Worm (Caenorhabditis elegans): ENCODE data around the gene C09H10.4.

The C09H10.4 gene

ce11 chrII:11099841-11100240 lies at the start of gene C09H10.4:
Gene C09H10.4 (plus strand): TSS chrII:11100141.
- TF ChIP-seq F10E7.11 (tag; optimal IDR thresholded peaks at IDR 0.05) = no peak
- TF ChIP-seq ztf-25 (GFP tag; IDR thresholded peaks at IDR 0.05) = no peak
- TF ChIP-seq mes-4 (tag; optimal IDR thresholded peaks at IDR 0.05) = no peak
- no peak for TF ChIP-seq rcor-1 (GFP tag; IDR thresholded peaks at IDR 0.05)
- no peak for TF ChIP-seq D2030.7 (GFP tag; IDR thresholded peaks at IDR 0.05)
- TF ChIP-seq Y79H2A.3 (GFP tag; conservative IDR thresholded peaks at IDR 0.05) = peak; percentile 54; the same call in 1 of the 2 replicates
- TF ChIP-seq xnd-1 (tag; optimal IDR thresholded peaks at IDR 0.05) = no peak

- no peak for TF ChIP-seq ets-4 (GFP tag; optimal IDR thresholded peaks at IDR 0.05)
- peak; percentile 84 for TF ChIP-seq D2030.7 (GFP tag; IDR thresholded peaks at IDR 0.05)
- TF ChIP-seq ceh-100 (GFP tag; IDR thresholded peaks at IDR 0.05) = peak; percentile 60
- no peak for TF ChIP-seq lsy-27 (tag; optimal IDR thresholded peaks at IDR 0.05; ENCODE audit: borderline replicate concordance, insufficient read depth)
- peak; percentile 61; the same call in 1 of the 2 replicates for TF ChIP-seq mcd-1 (GFP tag; IDR thresholded peaks at IDR 0.05)
- TF ChIP-seq ztf-18 (tag; optimal IDR thresholded peaks at IDR 0.05) = no peak
- TF ChIP-seq efl-1 (GFP tag; optimal IDR thresholded peaks at IDR 0.05) = peak; percentile 71
- TF ChIP-seq F33H1.4 (GFP tag; IDR thresholded peaks at IDR 0.05) = peak; percentile 94
- TF ChIP-seq lsl-1 (GFP tag; optimal IDR thresholded peaks at IDR 0.05) = peak; percentile 99
- no peak for TF ChIP-seq T07F8.4 (tag; optimal IDR thresholded peaks at IDR 0.05)
- peak; percentile 98 for TF ChIP-seq madf-6 (GFP tag; IDR thresholded peaks at IDR 0.05)
- 0 out of 2 replicates have a peak, but pooled peaks have one; percentile 9 for TF ChIP-seq pbrm-1 (GFP tag; IDR thresholded peaks at IDR 0.05)
- peak; percentile 81 for TF ChIP-seq F49E8.2 (tag; optimal IDR thresholded peaks at IDR 0.05; ENCODE audit: insufficient read depth)
- no peak for TF ChIP-seq atf-7 (tag; optimal IDR thresholded peaks at IDR 0.05)
- peak; percentile 21 for TF ChIP-seq tlf-1 (GFP tag; optimal IDR thresholded peaks at IDR 0.05)
- TF ChIP-seq madf-3 (GFP tag; IDR thresholded peaks at IDR 0.05) = peak; percentile 58; the same call in 1 of the 2 replicates
- TF ChIP-seq attf-3 (GFP tag; conservative IDR thresholded peaks at IDR 0.05) = peak; percentile 45; the same call in 1 of the 2 replicates
- TF ChIP-seq sdz-38 (tag; optimal IDR thresholded peaks at IDR 0.05) = no peak
- no peak for TF ChIP-seq chd-7 (tag; optimal IDR thresholded peaks at IDR 0.05)
- TF ChIP-seq lin-54 (GFP tag; optimal IDR thresholded peaks at IDR 0.05) = peak; percentile 75
- TF ChIP-seq ekl-4 (GFP tag; IDR thresholded peaks at IDR 0.05) = 0 out of 2 replicates have a peak, but pooled peaks have one; percentile 41
- TF ChIP-seq ceh-91 (GFP tag; IDR thresholded peaks at IDR 0.05) = peak; percentile 88
- TF ChIP-seq ccch-3 (GFP tag; optimal IDR thresholded peaks at IDR 0.05) = no peak
- no peak for TF ChIP-seq egrh-3 (GFP tag; IDR thresholded peaks at IDR 0.05)
- peak; percentile 89 for TF ChIP-seq xnd-1 (tag; optimal IDR thresholded peaks at IDR 0.05)
- TF ChIP-seq snpc-1.1 (tag; optimal IDR thresholded peaks at IDR 0.05; ENCODE audit: insufficient read depth) = peak; percentile 37
- TF ChIP-seq dox-1 (GFP tag; IDR thresholded peaks at IDR 0.05) = peak; percentile 53; the same call in 1 of the 2 replicates
- peak; percentile 27 for TF ChIP-seq tbp1 (GFP tag; optimal IDR thresholded peaks at IDR 0.05)
- TF ChIP-seq ztf-28 (GFP tag; IDR thresholded peaks at IDR 0.05) = no peak
- TF ChIP-seq K12H6.12 (tag; optimal IDR thresholded peaks at IDR 0.05) = no peak
- TF ChIP-seq snpc-3.4 (tag; optimal IDR thresholded peaks at IDR 0.05) = peak; percentile 63
- 0 out of 2 replicates have a peak, but pooled peaks have one; percentile 25 for TF ChIP-seq hsf-1 (GFP tag; IDR thresholded peaks at IDR 0.05)
- no peak for TF ChIP-seq Y56A3A.18 (GFP tag; IDR thresholded peaks at IDR 0.05)
- TF ChIP-seq rec-8 (tag; optimal IDR thresholded peaks at IDR 0.05) = no peak
- peak; percentile 19; the same call in 1 of the 2 replicates for TF ChIP-seq F39B2.1 (GFP tag; IDR thresholded peaks at IDR 0.05)
- no peak for TF ChIP-seq F57A8.1 (GFP tag; optimal IDR thresholded peaks at IDR 0.05)
- peak; percentile 82 for TF ChIP-seq B0019.2 (GFP tag; conservative IDR thresholded peaks at IDR 0.05)
- peak; percentile 66 for TF ChIP-seq athp-1 (tag; optimal IDR thresholded peaks at IDR 0.05)
- TF ChIP-seq him-1 (tag; optimal IDR thresholded peaks at IDR 0.05) = no peak
- TF ChIP-seq madf-8 (GFP tag; conservative IDR thresholded peaks at IDR 0.05) = peak; percentile 94
- no peak for TF ChIP-seq ceh-58 (GFP tag; IDR thresholded peaks at IDR 0.05)
Measured at ce11 chrII:11050678-11051077, 49.3 kb upstream of the C09H10.4 start.
